Worm (Caenorhabditis elegans) whole organism, L4 larva: ENCODE results near the gene ZK632.4.

Source experiments
- D1046.2 ChIP-seq: fragments of 200-800 bp; sonication (Bioruptor generic); IDR thresholded peaks from 2 replicates; pipeline ENCODE4 v1.3.6; 2022; ENCODE audit warnings: missing genetic modification characterization, missing compliant biosample characterization
- ama-1 ChIP-seq: fragments of 150-350 bp; optimal IDR thresholded peaks from 2 replicates; lab custom pipeline; 2014; ENCODE audit warnings: inconsistent platforms, mixed read lengths
- attf-4 ChIP-seq: sonication (generic microtip); optimal IDR thresholded peaks from 3 replicates; lab custom pipeline; 2017; ENCODE audit warnings: missing biosample characterization, missing genetic modification characterization
- hlh-30 ChIP-seq: sonication (generic microtip); optimal IDR thresholded peaks from 2 replicates; lab custom pipeline; 2017; ENCODE audit warnings: antibody characterized with exemption, mild to moderate bottlenecking, missing genetic modification characterization, missing compliant biosample characterization; ENCODE audit not compliant: insufficient read depth
- lin-15B ChIP-seq: fragments of 150-350 bp; sonication (generic microtip); optimal IDR thresholded peaks from 3 replicates; lab custom pipeline; 2014; ENCODE audit warnings: missing biosample characterization, missing genetic modification characterization
- lin-29 ChIP-seq: fragments of 200-800 bp; sonication (Bioruptor generic); IDR thresholded peaks from 2 replicates; pipeline ENCODE4 v1.3.6; 2022; ENCODE audit warnings: missing genetic modification reagents, missing genetic modification characterization, missing compliant biosample characterization
- lsy-2 ChIP-seq, 2 experiments: fragments of 150-350 bp in 1 of 2; sonication (generic microtip) in 1 of 2; optimal IDR thresholded peaks; 2 replicates each; lab custom pipeline; 2014 to 2017; ENCODE audit warnings: missing biosample characterization in 2 of 2, missing genetic modification characterization in 2 of 2
- mdl-1 ChIP-seq, 2 experiments: fragments of 150-350 bp in 1 of 2; sonication (generic microtip) in 1 of 2; optimal IDR thresholded peaks; 2 replicates each; lab custom pipeline; 2014 to 2017; ENCODE audit warnings: missing biosample characterization in 2 of 2, missing genetic modification characterization in 2 of 2
- nhr-237 ChIP-seq: sonication (generic microtip); optimal IDR thresholded peaks from 2 replicates; lab custom pipeline; 2017; ENCODE audit warnings: missing biosample characterization, missing genetic modification characterization
- pha-4 ChIP-seq, 2 experiments: fragments of 150-350 bp in 1 of 2; fragments of 200-800 bp in 1 of 2; sonication (Bioruptor generic) in 1 of 2; IDR thresholded peaks in 1 of 2; optimal IDR thresholded peaks in 1 of 2; 2 replicates each; pipeline versions ENCODE4 v1.3.6 to Lab custom; 2014 to 2022; ENCODE audit warnings: missing genetic modification characterization in 2 of 2, missing genetic modification reagents in 2 of 2, missing biosample characterization in 1 of 2, missing compliant biosample characterization in 1 of 2
- pqm-1 ChIP-seq: sonication (generic microtip); optimal IDR thresholded peaks from 2 replicates; lab custom pipeline; 2017; ENCODE audit warnings: missing biosample characterization, missing genetic modification characterization
- unc-39 ChIP-seq: sonication (generic microtip); optimal IDR thresholded peaks from 2 replicates; lab custom pipeline; 2017; ENCODE audit warnings: missing biosample characterization, missing genetic modification characterization
- zip-2 ChIP-seq: fragments of 150-350 bp; optimal IDR thresholded peaks from 2 replicates; lab custom pipeline; 2014; ENCODE audit warnings: missing biosample characterization, missing genetic modification characterization

DNA sequence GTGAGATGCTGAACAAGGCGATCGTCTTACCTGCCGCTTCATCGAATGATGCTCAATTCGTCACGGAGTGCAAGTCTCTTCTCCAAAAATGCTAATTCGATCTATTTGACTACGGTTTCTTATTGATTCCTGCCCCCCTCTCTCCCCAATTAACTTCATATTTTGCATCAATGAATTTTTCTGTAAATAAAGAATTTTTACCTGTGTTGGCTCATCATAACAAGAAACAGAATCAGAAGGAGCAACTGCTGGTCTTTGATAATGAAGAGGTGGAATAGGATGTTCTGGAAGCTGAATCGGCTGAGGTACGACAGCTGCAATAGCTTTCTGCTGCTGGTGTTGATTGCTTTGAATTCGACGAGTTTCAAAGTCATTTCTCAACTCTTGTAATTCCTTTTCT lies 47.1 kb downstream of the ZK632.4 start:
- TF ChIP-seq mdl-1 (tag; optimal IDR thresholded peaks at IDR 0.05; lab: Kevin White, UChicago) = no peak
- no peak for TF ChIP-seq lin-15B (tag; lab: Kevin White, UChicago)
- no peak for TF ChIP-seq lin-29 (GFP tag; lab: Robert Waterston, UW)
- no peak for TF ChIP-seq hlh-30 (tag; lab: Kevin White, UChicago)
- no peak for TF ChIP-seq pha-4 (GFP tag; IDR thresholded peaks at IDR 0.05; lab: Robert Waterston, UW)
- TF ChIP-seq pha-4 (tag; optimal IDR thresholded peaks at IDR 0.05; lab: Kevin White, UChicago) = no peak
- no peak for TF ChIP-seq zip-2
- no peak for TF ChIP-seq ama-1
- no peak for TF ChIP-seq attf-4
- no peak for TF ChIP-seq pqm-1 (tag; lab: Kevin White, UChicago)
- no peak for TF ChIP-seq lsy-2 (tag; optimal IDR thresholded peaks at IDR 0.05; lab: Kevin White, UChicago)
- no peak for TF ChIP-seq nhr-237 (tag; lab: Kevin White, UChicago)
- no peak for TF ChIP-seq D1046.2 (GFP tag; lab: Robert Waterston, UW)
- no peak for TF ChIP-seq unc-39
